Worm (Caenorhabditis elegans): ENCODE data around the gene gob-1.

- TF ChIP-seq ama-1 (optimal IDR thresholded peaks at IDR 0.05), result no peak
- TF ChIP-seq mep-1 (tag; optimal IDR thresholded peaks at IDR 0.05), result no peak
- TF ChIP-seq snpc-4 (tag; optimal IDR thresholded peaks at IDR 0.05), result no peak
- no peak for TF ChIP-seq sptf-1 (tag; optimal IDR thresholded peaks at IDR 0.05)
- no peak for TF ChIP-seq pag-3 (tag; optimal IDR thresholded peaks at IDR 0.05; ENCODE audit: borderline replicate concordance, insufficient read depth)
- TF ChIP-seq unc-98 (GFP tag; IDR thresholded peaks at IDR 0.05), result no peak
- TF ChIP-seq isw-1 (GFP tag; IDR thresholded peaks at IDR 0.05), result no peak
- no peak for TF ChIP-seq tbx-2 (tag; optimal IDR thresholded peaks at IDR 0.05)
- TF ChIP-seq nhr-71 (tag; optimal IDR thresholded peaks at IDR 0.05), result no peak
- TF ChIP-seq tlp-1 (tag; optimal IDR thresholded peaks at IDR 0.05), result no peak
- no peak for TF ChIP-seq nhr-11 (tag; optimal IDR thresholded peaks at IDR 0.05)
- TF ChIP-seq ztf-4 (tag; optimal IDR thresholded peaks at IDR 0.05), result no peak
- no peak for TF ChIP-seq grh-1 (GFP tag; IDR thresholded peaks at IDR 0.05)
These were observed 28.4 kb upstream of the gob-1 start for ce11 chrX:15465050-15465449.

Measured in whole organism, L1 larva.